Fruit fly (Drosophila melanogaster) whole organism, embryonic: ENCODE results near the gene bbg.

Source experiments
- Awh ChIP-seq: fragments of 200-800 bp; sonication (Bioruptor generic); IDR thresholded peaks from 2 replicates; pipeline ENCODE4, ENCODE4 v1.3.6; 2022; ENCODE audit warnings: missing biosample characterization, missing genetic modification characterization
- B-H1 ChIP-seq: fragments of 200-800 bp; sonication (Bioruptor generic); IDR thresholded peaks from 3 replicates; pipeline ENCODE4 v1.3.6; 2022; ENCODE audit warnings: missing biosample characterization, missing genetic modification characterization
- CG10654 ChIP-seq: fragments of 200-800 bp; sonication (Bioruptor generic); optimal IDR thresholded peaks from 2 replicates; lab custom pipeline; 2016; ENCODE audit warnings: missing biosample characterization, missing genetic modification characterization
- CG11456 ChIP-seq: fragments of 200-800 bp; sonication (Bioruptor generic); IDR thresholded peaks from 3 replicates; pipeline ENCODE4 v1.3.6; 2022; ENCODE audit warnings: missing biosample characterization, missing genetic modification characterization
- CG1233 ChIP-seq: fragments of 200-800 bp; sonication (Bioruptor generic); optimal IDR thresholded peaks from 4 replicates; lab custom pipeline; 2018; ENCODE audit warnings: missing biosample characterization, mild to moderate bottlenecking, missing genetic modification characterization
- CG12769 ChIP-seq: fragments of 200-800 bp; sonication (Bioruptor generic); optimal IDR thresholded peaks from 2 replicates; lab custom pipeline; 2019; ENCODE audit warnings: missing biosample characterization, mild to moderate bottlenecking, missing genetic modification characterization, moderate library complexity
- CG13424 ChIP-seq: fragments of 200-800 bp; sonication (Bioruptor generic); optimal IDR thresholded peaks from 2 replicates; lab custom pipeline; 2019; ENCODE audit warnings: missing biosample characterization, mild to moderate bottlenecking, missing genetic modification characterization, moderate library complexity
- CG17568 ChIP-seq: fragments of 200-800 bp; sonication (Bioruptor generic); optimal IDR thresholded peaks from 2 replicates; lab custom pipeline; 2018; ENCODE audit warnings: missing biosample characterization, mild to moderate bottlenecking, missing genetic modification characterization, moderate library complexity
- CG18262 ChIP-seq: fragments of 200-800 bp; optimal IDR thresholded peaks from 3 replicates; lab custom pipeline; 2019; ENCODE audit warnings: missing biosample characterization, mild to moderate bottlenecking, missing genetic modification characterization, moderate library complexity
- CG18476 ChIP-seq: fragments of 200-800 bp; sonication (Bioruptor generic); optimal IDR thresholded peaks from 2 replicates; lab custom pipeline; 2016; ENCODE audit warnings: missing biosample characterization, mild to moderate bottlenecking, missing genetic modification characterization
- CG18599 ChIP-seq: fragments of 200-800 bp; sonication (Bioruptor generic); optimal IDR thresholded peaks from 3 replicates; lab custom pipeline; 2017; ENCODE audit warnings: missing biosample characterization, missing genetic modification characterization, mild to moderate bottlenecking, moderate library complexity, missing genetic modification reagents
- CG2202 ChIP-seq: fragments of 200-800 bp; sonication (Bioruptor generic); optimal IDR thresholded peaks from 2 replicates; lab custom pipeline; 2018; ENCODE audit warnings: missing biosample characterization, mild to moderate bottlenecking, missing genetic modification characterization
- CG32532 ChIP-seq: fragments of 200-800 bp; sonication (Bioruptor generic); IDR thresholded peaks from 2 replicates; pipeline ENCODE4 v1.3.6; 2022; ENCODE audit warnings: missing biosample characterization, missing genetic modification characterization
- CG32767 ChIP-seq: fragments of 200-800 bp; sonication (Bioruptor generic); IDR thresholded peaks from 2 replicates; pipeline ENCODE4 v1.3.6; 2022; ENCODE audit warnings: missing biosample characterization, missing genetic modification characterization
- CG42726 ChIP-seq: fragments of 200-800 bp; sonication (Bioruptor generic); IDR thresholded peaks from 2 replicates; pipeline ENCODE4 v1.3.6; 2022; ENCODE audit warnings: missing biosample characterization, missing genetic modification characterization; ENCODE audit not compliant: partially characterized antibody
- CG6254 ChIP-seq: fragments of 200-800 bp; sonication (Bioruptor generic); optimal IDR thresholded peaks from 3 replicates; lab custom pipeline; 2017; ENCODE audit warnings: mild to moderate bottlenecking, missing biosample characterization, missing genetic modification reagents, missing genetic modification characterization
- CG6765 ChIP-seq: fragments of 200-800 bp; sonication (Bioruptor generic); optimal IDR thresholded peaks from 3 replicates; lab custom pipeline; 2017; ENCODE audit warnings: missing biosample characterization, mild to moderate bottlenecking, missing genetic modification characterization
- CG8388 ChIP-seq: fragments of 200-800 bp; sonication (Bioruptor generic); optimal IDR thresholded peaks from 2 replicates; lab custom pipeline; 2019; ENCODE audit warnings: missing biosample characterization, mild to moderate bottlenecking, missing genetic modification characterization, moderate library complexity
- CG9437 ChIP-seq: fragments of 200-800 bp; sonication (Bioruptor generic); optimal IDR thresholded peaks from 2 replicates; lab custom pipeline; 2018; ENCODE audit warnings: missing biosample characterization, mild to moderate bottlenecking, missing genetic modification characterization
- CG9797 ChIP-seq: fragments of 200-800 bp; sonication (Bioruptor generic); optimal IDR thresholded peaks from 3 replicates; lab custom pipeline; 2018; ENCODE audit warnings: missing biosample characterization, mild to moderate bottlenecking, missing genetic modification characterization
- Doc2 ChIP-seq: fragments of 200-800 bp; sonication (Bioruptor generic); IDR thresholded peaks from 2 replicates; pipeline ENCODE4 v1.3.6; 2022; ENCODE audit warnings: missing biosample characterization, missing genetic modification characterization
- Dref ChIP-seq: fragments of 200-800 bp; sonication (Bioruptor generic); IDR thresholded peaks from 2 replicates; pipeline ENCODE4 v1.3.6; 2022; ENCODE audit warnings: missing biosample characterization, missing genetic modification characterization
- Fer2 ChIP-seq: fragments of 200-800 bp; sonication (Bioruptor generic); optimal IDR thresholded peaks from 2 replicates; lab custom pipeline; 2018; ENCODE audit warnings: missing biosample characterization, mild to moderate bottlenecking, missing genetic modification characterization, moderate library complexity
- HmgD ChIP-seq: fragments of 200-800 bp; sonication (Bioruptor generic); optimal IDR thresholded peaks from 3 replicates; lab custom pipeline; 2016; ENCODE audit warnings: missing biosample characterization, missing genetic modification characterization
- HmgZ ChIP-seq: fragments of 200-800 bp; sonication (Bioruptor generic); optimal IDR thresholded peaks from 2 replicates; lab custom pipeline; 2018; ENCODE audit warnings: missing biosample characterization, mild to moderate bottlenecking, missing genetic modification characterization
- Side ChIP-seq: fragments of 200-800 bp; sonication (Bioruptor generic); optimal IDR thresholded peaks from 2 replicates; lab custom pipeline; 2016; ENCODE audit warnings: missing biosample characterization, missing genetic modification characterization
- Trl ChIP-seq, 3 experiments: fragments of >200 bp in 2 of 3; fragments of 200-800 bp in 1 of 3; sonication (Bioruptor generic) in 1 of 3; optimal IDR thresholded peaks; 2 replicates in 1 of 3; 3 replicates in 2 of 3; lab custom pipeline; 2016 to 2017; ENCODE audit warnings: missing biosample characterization in 1 of 3, missing genetic modification characterization in 1 of 3
- Xbp1 ChIP-seq: fragments of 200-800 bp; sonication (Bioruptor generic); optimal IDR thresholded peaks from 3 replicates; lab custom pipeline; 2016; ENCODE audit warnings: missing biosample characterization, mild to moderate bottlenecking, missing genetic modification characterization
- amos ChIP-seq: fragments of 200-800 bp; sonication (Bioruptor generic); IDR thresholded peaks from 2 replicates; pipeline ENCODE4 v1.3.6; 2022; ENCODE audit warnings: missing biosample characterization, missing genetic modification characterization; ENCODE audit not compliant: partially characterized antibody
- bsh ChIP-seq, 2 experiments: fragments of 200-800 bp; sonication (Bioruptor generic); optimal IDR thresholded peaks; 2 replicates each; lab custom pipeline; 2017 to 2018; ENCODE audit warnings: mild to moderate bottlenecking in 2 of 2, missing biosample characterization in 2 of 2, missing genetic modification characterization in 2 of 2, moderate library complexity in 1 of 2
- cg ChIP-seq: fragments of 200-800 bp; sonication (Bioruptor generic); optimal IDR thresholded peaks from 3 replicates; lab custom pipeline; 2019; ENCODE audit warnings: missing biosample characterization, mild to moderate bottlenecking, missing genetic modification characterization, moderate library complexity
- chif ChIP-seq, 2 experiments: fragments of 200-800 bp; sonication (Bioruptor generic); optimal IDR thresholded peaks; 3 replicates each; lab custom pipeline; 2016; ENCODE audit warnings: missing biosample characterization in 2 of 2, missing genetic modification characterization in 2 of 2
- dimm ChIP-seq: fragments of 200-800 bp; sonication (Bioruptor generic); IDR thresholded peaks from 2 replicates; pipeline ENCODE4 v1.3.6; 2022; ENCODE audit warnings: missing biosample characterization, missing genetic modification characterization
- ewg ChIP-seq: fragments of 200-800 bp; sonication (Bioruptor generic); optimal IDR thresholded peaks from 3 replicates; lab custom pipeline; 2017; ENCODE audit warnings: mild to moderate bottlenecking, missing biosample characterization, missing genetic modification reagents, missing genetic modification characterization
- grau ChIP-seq: fragments of 200-800 bp; optimal IDR thresholded peaks from 3 replicates; lab custom pipeline; 2019; ENCODE audit warnings: missing biosample characterization, mild to moderate bottlenecking, missing genetic modification characterization, moderate library complexity
- gt ChIP-seq: fragments of 200-800 bp; sonication (Bioruptor generic); IDR thresholded peaks from 2 replicates; pipeline ENCODE4 v1.3.6; 2022; ENCODE audit warnings: missing biosample characterization, missing genetic modification characterization
- h ChIP-seq: fragments of >200 bp; optimal IDR thresholded peaks from 2 replicates; lab custom pipeline; 2017
- ham ChIP-seq: fragments of 200-800 bp; sonication (Bioruptor generic); IDR thresholded peaks from 2 replicates; pipeline ENCODE4 v1.3.6; 2022; ENCODE audit warnings: missing biosample characterization, missing genetic modification characterization
- kni ChIP-seq: fragments of 200-800 bp; sonication (Bioruptor generic); optimal IDR thresholded peaks from 3 replicates; lab custom pipeline; 2017; ENCODE audit warnings: mild to moderate bottlenecking, missing biosample characterization, missing genetic modification reagents, missing genetic modification characterization
- lola ChIP-seq, 3 experiments: fragments of >200 bp in 2 of 3; fragments of 200-800 bp in 1 of 3; sonication (Bioruptor generic) in 1 of 3; optimal IDR thresholded peaks; 2 replicates each; lab custom pipeline; 2017 to 2019; ENCODE audit warnings: missing biosample characterization in 3 of 3, missing genetic modification characterization in 3 of 3, mild to moderate bottlenecking in 1 of 3, moderate library complexity in 1 of 3
- mld ChIP-seq: fragments of 200-800 bp; sonication (Bioruptor generic); IDR thresholded peaks from 3 replicates; pipeline ENCODE4 v1.3.6; 2022; ENCODE audit warnings: missing biosample characterization, missing genetic modification characterization; ENCODE audit not compliant: partially characterized antibody
- pho ChIP-seq: fragments of 200-800 bp; sonication (Bioruptor generic); optimal IDR thresholded peaks from 2 replicates; lab custom pipeline; 2016; ENCODE audit warnings: missing biosample characterization, missing genetic modification characterization
- repo ChIP-seq: fragments of 200-800 bp; sonication (Bioruptor generic); optimal IDR thresholded peaks from 2 replicates; lab custom pipeline; 2016; ENCODE audit warnings: missing biosample characterization, missing genetic modification characterization
- ro ChIP-seq: fragments of 200-800 bp; sonication (Bioruptor generic); IDR thresholded peaks from 2 replicates; pipeline ENCODE4 v1.3.6; 2022; ENCODE audit warnings: missing biosample characterization, missing genetic modification characterization
- sima ChIP-seq: fragments of 200-800 bp; sonication (Bioruptor generic); optimal IDR thresholded peaks from 2 replicates; lab custom pipeline; 2016; ENCODE audit warnings: missing biosample characterization, missing genetic modification characterization
- tap ChIP-seq: fragments of 200-800 bp; optimal IDR thresholded peaks from 3 replicates; lab custom pipeline; 2019; ENCODE audit warnings: missing biosample characterization, mild to moderate bottlenecking, missing genetic modification characterization, moderate library complexity
- tna ChIP-seq: fragments of 200-800 bp; sonication (Bioruptor generic); IDR thresholded peaks from 2 replicates; pipeline ENCODE4 v1.3.6; 2022; ENCODE audit warnings: missing biosample characterization, missing genetic modification characterization; ENCODE audit not compliant: partially characterized antibody
- usp ChIP-seq: fragments of >200 bp; optimal IDR thresholded peaks from 2 replicates; lab custom pipeline; 2017; ENCODE audit warnings: missing biosample characterization, missing genetic modification characterization
- vvl ChIP-seq: fragments of 200-800 bp; sonication (Bioruptor generic); IDR thresholded peaks from 2 replicates; pipeline ENCODE4 v1.3.6; 2022; ENCODE audit warnings: missing biosample characterization, missing genetic modification characterization

Gene bbg

DNA sequence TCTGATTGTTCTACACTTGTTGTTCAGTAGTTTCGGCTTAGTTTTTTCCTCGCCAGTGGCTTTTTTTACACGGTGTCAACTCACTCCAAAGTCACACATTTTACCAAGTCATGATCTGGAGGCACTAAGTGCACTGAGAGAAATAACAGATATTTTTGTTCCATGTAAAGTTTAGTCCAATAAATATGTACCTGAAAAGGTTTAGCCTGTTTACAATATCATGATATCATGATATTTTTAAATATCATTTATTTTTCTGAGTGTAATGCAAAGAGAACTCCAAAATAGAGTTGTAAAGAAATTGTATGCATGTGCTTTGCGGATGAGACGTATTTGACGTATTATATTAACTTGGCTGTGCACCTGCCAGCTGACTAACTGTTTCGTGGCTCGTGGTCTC lies 4.3 kb downstream of the bbg start (continued):
- TF ChIP-seq tap (tag; lab: Kevin White, UChicago) = no peak
- no peak for TF ChIP-seq CG9437 (GFP tag; lab: Kevin White, UChicago)
- TF ChIP-seq CG17568 (GFP tag; lab: Kevin White, UChicago) = no peak
- TF ChIP-seq HmgZ (tag; lab: Kevin White, UChicago) = no peak
- TF ChIP-seq CG18599 = no peak
- TF ChIP-seq CG10654 (GFP tag; lab: Kevin White, UChicago) = no peak
- TF ChIP-seq Xbp1 (GFP tag; lab: Kevin White, UChicago) = peak; percentile 9
- no peak for TF ChIP-seq CG8388
- TF ChIP-seq Fer2 (tag; lab: Kevin White, UChicago) = no peak
- TF ChIP-seq repo = no peak
- no peak for TF ChIP-seq CG9797
- TF ChIP-seq amos (GFP tag; lab: Robert Waterston, UW) = no peak
- TF ChIP-seq ham (GFP tag; lab: Robert Waterston, UW) = no peak
- no peak for TF ChIP-seq Awh
- no peak for TF ChIP-seq ro (GFP tag; lab: Robert Waterston, UW)
- TF ChIP-seq gt (GFP tag; lab: Robert Waterston, UW) = no peak
- peak in 1 of 2 experiments; percentile 39 for TF ChIP-seq bsh (GFP tag; optimal IDR thresholded peaks at IDR 0.05; lab: Kevin White, UChicago)
- no peak for TF ChIP-seq ewg (GFP tag; lab: Kevin White, UChicago)
- TF ChIP-seq grau (tag; lab: Kevin White, UChicago) = peak; percentile 20
- no peak for TF ChIP-seq CG6765 (GFP tag; lab: Kevin White, UChicago)
- no peak for TF ChIP-seq HmgD (GFP tag; lab: Kevin White, UChicago)

DNA sequence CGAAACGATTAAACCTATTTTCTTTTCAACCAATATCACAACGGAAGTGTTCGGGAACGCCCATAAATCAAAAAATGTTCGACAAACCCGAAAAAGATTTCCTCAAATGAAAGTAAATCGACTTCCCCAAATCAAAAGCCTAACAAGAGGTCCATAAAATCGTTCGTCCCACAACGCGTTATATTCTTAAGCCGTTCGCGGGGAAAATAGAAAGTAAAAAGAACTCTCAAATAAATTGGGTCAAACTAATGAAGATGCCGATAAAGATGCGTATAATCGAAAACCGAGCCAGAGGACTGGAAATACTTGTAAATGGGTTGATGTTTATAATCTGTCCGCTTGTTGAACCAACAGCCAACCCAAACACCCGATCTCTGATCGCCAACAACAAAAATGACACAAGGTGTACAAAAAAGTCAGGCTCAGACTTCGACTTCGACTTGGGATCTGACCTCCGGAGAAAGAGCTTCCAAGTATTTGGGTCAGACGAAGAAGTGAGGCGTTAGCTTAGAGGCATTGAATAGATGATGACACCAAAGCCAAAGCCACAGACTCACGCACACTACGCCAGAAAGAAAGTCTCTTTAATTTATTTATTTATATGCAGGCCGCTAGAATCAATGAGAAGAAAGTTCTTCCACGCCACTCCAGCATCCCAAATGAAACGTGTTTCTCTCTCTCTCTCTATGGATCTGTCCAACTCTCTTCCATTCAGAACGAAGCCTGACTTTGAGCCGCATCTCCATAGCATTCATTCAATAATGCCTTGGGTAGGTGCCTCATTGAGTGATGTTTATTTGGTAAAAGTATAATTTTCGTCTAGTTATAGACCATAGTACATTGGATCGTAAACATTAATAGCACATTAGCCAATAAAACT lies 13.4 kb downstream of the bbg start:
- TF ChIP-seq h (lab: Kevin White, UChicago) = no peak
- no peak for TF ChIP-seq B-H1 (GFP tag; lab: Robert Waterston, UW)
- TF ChIP-seq chif (GFP tag; optimal IDR thresholded peaks at IDR 0.05; lab: Kevin White, UChicago) = no peak
- TF ChIP-seq cg (GFP tag; lab: Kevin White, UChicago) = no peak
- no peak for TF ChIP-seq pho
- no peak for TF ChIP-seq CG18476 (GFP tag; lab: Kevin White, UChicago)
- no peak for TF ChIP-seq CG2202 (tag; lab: Kevin White, UChicago)
- TF ChIP-seq CG32767 (GFP tag; lab: Robert Waterston, UW) = no peak
- no peak for TF ChIP-seq Doc2 (GFP tag; lab: Robert Waterston, UW)
- TF ChIP-seq tna (GFP tag; lab: Robert Waterston, UW) = no peak
- TF ChIP-seq lola (GFP tag; optimal IDR thresholded peaks at IDR 0.05; lab: Kevin White, UChicago) = no peak
- no peak for TF ChIP-seq CG42726 (GFP tag; lab: Robert Waterston, UW)
- TF ChIP-seq dimm = no peak
- no peak for TF ChIP-seq CG13424 (tag; lab: Kevin White, UChicago)
- TF ChIP-seq vvl (GFP tag; lab: Robert Waterston, UW) = 0 out of 2 replicates have a peak, but pooled peaks have one; percentile 21
- TF ChIP-seq CG1233 = no peak
- no peak for TF ChIP-seq mld (GFP tag; lab: Robert Waterston, UW)
- TF ChIP-seq CG32532 = no peak
- TF ChIP-seq CG6254 = no peak
- TF ChIP-seq Dref = no peak
- TF ChIP-seq sima (GFP tag; lab: Kevin White, UChicago) = no peak
- peak in 1 of 2 experiments; percentile 19 for TF ChIP-seq Trl (optimal IDR thresholded peaks at IDR 0.05; lab: Kevin White, UChicago)
- TF ChIP-seq Trl (GFP tag; optimal IDR thresholded peaks at IDR 0.05; lab: Kevin White, UChicago) = no peak
- peak; percentile 74 for TF ChIP-seq kni (GFP tag; lab: Kevin White, UChicago)
- no peak for TF ChIP-seq CG18262 (tag; lab: Kevin White, UChicago)
- no peak for TF ChIP-seq CG11456
- no peak for TF ChIP-seq usp (GFP tag; lab: Kevin White, UChicago)
- no peak for TF ChIP-seq Side (GFP tag; lab: Kevin White, UChicago)
- TF ChIP-seq CG12769 (tag; lab: Kevin White, UChicago) = no peak
